Worm (Caenorhabditis elegans): ENCODE measurements around the gene his-70.

DNA sequence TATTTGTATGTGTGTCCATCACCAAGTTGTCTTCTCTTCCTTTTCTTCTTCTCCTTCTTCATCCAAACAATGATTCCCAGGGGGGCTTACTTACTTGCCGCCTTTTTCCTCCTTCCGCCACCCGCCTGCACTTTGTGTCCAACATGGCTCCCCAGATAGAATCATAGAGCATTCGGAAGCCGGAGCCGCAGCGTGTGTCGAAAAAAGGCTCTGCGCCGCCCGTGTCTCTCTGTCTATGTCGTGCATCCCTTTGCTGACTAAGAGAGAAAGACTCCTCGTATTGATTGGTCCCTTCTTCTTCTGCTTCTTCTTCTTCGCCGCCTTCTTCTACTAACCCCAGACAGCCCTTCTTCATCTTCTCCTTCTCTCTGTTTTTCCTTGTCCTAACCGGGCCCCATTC, 3.8 kb upstream of the his-70 start:
- TF ChIP-seq dve-1 (tag; optimal IDR thresholded peaks at IDR 0.05) = no peak
- TF ChIP-seq pqm-1 (tag; optimal IDR thresholded peaks at IDR 0.05) = no peak
- no peak for TF ChIP-seq unc-86 (tag; optimal IDR thresholded peaks at IDR 0.05)
